Fruit fly (Drosophila melanogaster) whole organism, embryonic: ENCODE data around the gene CG1910.

Experiments
- Awh ChIP-seq: fragments of 200-800 bp; sonication (Bioruptor generic); IDR thresholded peaks from 2 replicates; pipeline ENCODE4, ENCODE4 v1.3.6; 2022; ENCODE audit warnings: missing biosample characterization, missing genetic modification characterization
- CG10321 ChIP-seq: fragments of 200-800 bp; sonication (Bioruptor generic); IDR thresholded peaks from 2 replicates; pipeline ENCODE4 v1.3.6; 2022; ENCODE audit warnings: missing biosample characterization, missing genetic modification characterization
- CG10959 ChIP-seq: fragments of 200-800 bp; sonication (Bioruptor generic); IDR thresholded peaks from 2 replicates; pipeline ENCODE4 v1.3.6; 2022; ENCODE audit warnings: missing biosample characterization, missing genetic modification characterization
- CG11696 ChIP-seq: fragments of 200-800 bp; sonication (Bioruptor generic); IDR thresholded peaks from 2 replicates; pipeline ENCODE4 v1.3.6; 2022; ENCODE audit warnings: missing biosample characterization, missing genetic modification characterization
- CG12299 ChIP-seq: fragments of 200-800 bp; sonication (Bioruptor generic); optimal IDR thresholded peaks from 2 replicates; lab custom pipeline; 2018; ENCODE audit warnings: missing biosample characterization, mild to moderate bottlenecking, missing genetic modification characterization
- CG1233 ChIP-seq: fragments of 200-800 bp; sonication (Bioruptor generic); optimal IDR thresholded peaks from 4 replicates; lab custom pipeline; 2018; ENCODE audit warnings: missing biosample characterization, mild to moderate bottlenecking, missing genetic modification characterization
- CG16815 ChIP-seq: fragments of 200-800 bp; sonication (Bioruptor generic); optimal IDR thresholded peaks from 3 replicates; lab custom pipeline; 2017; ENCODE audit warnings: missing biosample characterization, mild to moderate bottlenecking, missing genetic modification characterization
- CG18476 ChIP-seq: fragments of 200-800 bp; sonication (Bioruptor generic); optimal IDR thresholded peaks from 2 replicates; lab custom pipeline; 2016; ENCODE audit warnings: missing biosample characterization, mild to moderate bottlenecking, missing genetic modification characterization
- CG30020 ChIP-seq: fragments of 200-800 bp; optimal IDR thresholded peaks from 2 replicates; lab custom pipeline; 2019; ENCODE audit warnings: missing biosample characterization, mild to moderate bottlenecking, missing genetic modification characterization, moderate library complexity
- CG3163 ChIP-seq: fragments of 200-800 bp; sonication (Bioruptor generic); optimal IDR thresholded peaks from 3 replicates; lab custom pipeline; 2016; ENCODE audit warnings: missing biosample characterization, missing genetic modification characterization
- CG32532 ChIP-seq: fragments of 200-800 bp; sonication (Bioruptor generic); IDR thresholded peaks from 2 replicates; pipeline ENCODE4 v1.3.6; 2022; ENCODE audit warnings: missing biosample characterization, missing genetic modification characterization
- CG4617 ChIP-seq: fragments of 200-800 bp; sonication (Bioruptor generic); optimal IDR thresholded peaks from 3 replicates; lab custom pipeline; 2016; ENCODE audit warnings: missing biosample characterization, missing genetic modification characterization, borderline replicate concordance
- CG7556 ChIP-seq: fragments of 200-800 bp; sonication (Bioruptor generic); optimal IDR thresholded peaks from 2 replicates; lab custom pipeline; 2017; ENCODE audit warnings: missing biosample characterization, mild to moderate bottlenecking, missing genetic modification characterization
- CG9817 ChIP-seq: fragments of 200-800 bp; sonication (Bioruptor generic); optimal IDR thresholded peaks from 2 replicates; lab custom pipeline; 2018; ENCODE audit warnings: missing biosample characterization, mild to moderate bottlenecking, missing genetic modification characterization, moderate library complexity
- CG9876 ChIP-seq: fragments of 200-800 bp; sonication (Bioruptor generic); optimal IDR thresholded peaks from 2 replicates; lab custom pipeline; 2016; ENCODE audit warnings: missing biosample characterization, missing genetic modification characterization
- CHES-1-like ChIP-seq: fragments of 200-800 bp; sonication (Bioruptor generic); optimal IDR thresholded peaks from 2 replicates; lab custom pipeline; 2016; ENCODE audit warnings: missing biosample characterization, missing genetic modification characterization
- Dad ChIP-seq: fragments of 200-800 bp; sonication (Bioruptor generic); optimal IDR thresholded peaks from 3 replicates; lab custom pipeline; 2016; ENCODE audit warnings: missing biosample characterization, missing genetic modification characterization
- Dbx ChIP-seq: fragments of 200-800 bp; sonication (Bioruptor generic); IDR thresholded peaks from 3 replicates; pipeline ENCODE4 v1.3.6; 2022; ENCODE audit warnings: missing biosample characterization, missing genetic modification characterization
- Deaf1 ChIP-seq: fragments of 200-800 bp; optimal IDR thresholded peaks from 3 replicates; lab custom pipeline; 2019; ENCODE audit warnings: missing biosample characterization, mild to moderate bottlenecking, missing genetic modification characterization, moderate library complexity
- Drgx ChIP-seq: fragments of 200-800 bp; sonication (Bioruptor generic); IDR thresholded peaks from 2 replicates; pipeline ENCODE4 v1.3.6; 2022; ENCODE audit warnings: missing biosample characterization, missing genetic modification characterization
- GATAe ChIP-seq: fragments of 200-800 bp; sonication (Bioruptor generic); conservative IDR thresholded peaks from 2 replicates; pipeline ENCODE4 v1.3.6; 2022; ENCODE audit warnings: missing biosample characterization, missing genetic modification characterization
- Med ChIP-seq: fragments of 200-800 bp; sonication (Bioruptor generic); peaks from one replicate; lab custom pipeline; 2016; ENCODE audit warnings: missing biosample characterization, missing genetic modification characterization, mild to moderate bottlenecking, inconsistent platforms, moderate library complexity
- Oli ChIP-seq: fragments of 200-800 bp; sonication (Bioruptor generic); optimal IDR thresholded peaks from 2 replicates; lab custom pipeline; 2018; ENCODE audit warnings: missing biosample characterization, mild to moderate bottlenecking, missing genetic modification characterization, moderate library complexity
- Opbp ChIP-seq: fragments of 200-800 bp; sonication (Bioruptor generic); IDR thresholded peaks from 3 replicates; pipeline ENCODE4 v1.3.6; 2022; ENCODE audit warnings: missing biosample characterization, missing genetic modification characterization; ENCODE audit not compliant: partially characterized antibody
- Tbp ChIP-seq: fragments of >200 bp; optimal IDR thresholded peaks from 2 replicates; lab custom pipeline; 2018; ENCODE audit warnings: missing biosample characterization, missing genetic modification characterization
- Trl ChIP-seq, 3 experiments: fragments of >200 bp in 2 of 3; fragments of 200-800 bp in 1 of 3; sonication (Bioruptor generic) in 1 of 3; optimal IDR thresholded peaks; 2 replicates in 1 of 3; 3 replicates in 2 of 3; lab custom pipeline; 2016 to 2017; ENCODE audit warnings: missing biosample characterization in 1 of 3, missing genetic modification characterization in 1 of 3
- al ChIP-seq: fragments of 200-800 bp; sonication (Bioruptor generic); IDR thresholded peaks from 2 replicates; pipeline ENCODE4 v1.3.6; 2022; ENCODE audit warnings: missing biosample characterization, missing genetic modification characterization
- btn ChIP-seq: fragments of 200-800 bp; sonication (Bioruptor generic); optimal IDR thresholded peaks from 2 replicates; lab custom pipeline; 2016; ENCODE audit warnings: missing biosample characterization, missing genetic modification characterization
- corto ChIP-seq: fragments of 200-800 bp; sonication (Bioruptor generic); optimal IDR thresholded peaks from 2 replicates; lab custom pipeline; 2016; ENCODE audit warnings: missing biosample characterization, mild to moderate bottlenecking, missing genetic modification characterization, moderate library complexity
- crol ChIP-seq: fragments of 200-800 bp; sonication (Bioruptor generic); IDR thresholded peaks from 2 replicates; pipeline ENCODE4 v1.3.6; 2022; ENCODE audit warnings: missing biosample characterization, missing genetic modification characterization
- exex ChIP-seq: fragments of 200-800 bp; sonication (Bioruptor generic); optimal IDR thresholded peaks from 4 replicates; lab custom pipeline; 2018; ENCODE audit warnings: missing biosample characterization, mild to moderate bottlenecking, missing genetic modification characterization, moderate library complexity
- fd102C ChIP-seq: fragments of 200-800 bp; sonication (Bioruptor generic); optimal IDR thresholded peaks from 2 replicates; lab custom pipeline; 2018; ENCODE audit warnings: missing biosample characterization, mild to moderate bottlenecking, missing genetic modification characterization, moderate library complexity
- fd96Cb ChIP-seq: fragments of 200-800 bp; sonication (Bioruptor generic); optimal IDR thresholded peaks from 2 replicates; lab custom pipeline; 2018; ENCODE audit warnings: missing biosample characterization, mild to moderate bottlenecking, missing genetic modification characterization, moderate library complexity
- gsb-n ChIP-seq: fragments of 200-800 bp; sonication (Bioruptor generic); optimal IDR thresholded peaks from 3 replicates; lab custom pipeline; 2018; ENCODE audit warnings: missing biosample characterization, mild to moderate bottlenecking, missing genetic modification characterization
- ken ChIP-seq: fragments of 200-800 bp; sonication (Bioruptor generic); IDR thresholded peaks from 3 replicates; pipeline ENCODE4 v1.3.6; 2022; ENCODE audit warnings: missing biosample characterization, missing genetic modification characterization
- kni ChIP-seq: fragments of 200-800 bp; sonication (Bioruptor generic); optimal IDR thresholded peaks from 3 replicates; lab custom pipeline; 2017; ENCODE audit warnings: mild to moderate bottlenecking, missing biosample characterization, missing genetic modification reagents, missing genetic modification characterization
- mam ChIP-seq: fragments of 200-800 bp; sonication (Bioruptor generic); optimal IDR thresholded peaks from 3 replicates; lab custom pipeline; 2016; ENCODE audit warnings: missing biosample characterization, missing genetic modification characterization
- nom ChIP-seq: fragments of 200-800 bp; sonication (Bioruptor generic); optimal IDR thresholded peaks from 2 replicates; lab custom pipeline; 2017; ENCODE audit warnings: missing biosample characterization, missing genetic modification characterization, mild to moderate bottlenecking, moderate library complexity, missing genetic modification reagents
- odd ChIP-seq: fragments of 200-800 bp; sonication (Bioruptor generic); optimal IDR thresholded peaks from 2 replicates; lab custom pipeline; 2017; ENCODE audit warnings: missing biosample characterization, mild to moderate bottlenecking, missing genetic modification characterization
- pros ChIP-seq: fragments of 200-800 bp; sonication (Bioruptor generic); optimal IDR thresholded peaks from 3 replicates; lab custom pipeline; 2019; ENCODE audit warnings: missing biosample characterization, mild to moderate bottlenecking, missing genetic modification characterization, moderate library complexity
- sima ChIP-seq: fragments of 200-800 bp; sonication (Bioruptor generic); optimal IDR thresholded peaks from 2 replicates; lab custom pipeline; 2016; ENCODE audit warnings: missing biosample characterization, missing genetic modification characterization
- so ChIP-seq: fragments of 200-800 bp; sonication (Bioruptor generic); IDR thresholded peaks from 3 replicates; pipeline ENCODE4 v1.3.6; 2022; ENCODE audit warnings: missing biosample characterization, missing genetic modification characterization
- sr ChIP-seq: fragments of 200-800 bp; sonication (Bioruptor generic); IDR thresholded peaks from 3 replicates; pipeline ENCODE4 v1.3.6; 2022; ENCODE audit warnings: missing biosample characterization, missing genetic modification characterization
- twi ChIP-seq: fragments of 200-800 bp; optimal IDR thresholded peaks from 2 replicates; lab custom pipeline; 2019; ENCODE audit warnings: missing biosample characterization, mild to moderate bottlenecking, missing genetic modification characterization, moderate library complexity
- vnd ChIP-seq: fragments of 200-800 bp; sonication (Bioruptor generic); IDR thresholded peaks from 3 replicates; pipeline ENCODE4 v1.3.6; 2022; ENCODE audit warnings: missing biosample characterization, missing genetic modification characterization; ENCODE audit not compliant: partially characterized antibody
- wdn ChIP-seq: fragments of 200-800 bp; sonication (Bioruptor generic); IDR thresholded peaks from 2 replicates; pipeline ENCODE4 v1.3.6; 2022; ENCODE audit warnings: missing biosample characterization, missing genetic modification characterization
- zf30C ChIP-seq: fragments of 200-800 bp; sonication (Bioruptor generic); optimal IDR thresholded peaks from 3 replicates; lab custom pipeline; 2018; ENCODE audit warnings: missing biosample characterization, mild to moderate bottlenecking, missing genetic modification characterization

The CG1910 gene

dm6 chr3R:31713306-31714123 is 33.9 kb upstream of the CG1910 start, which contains the start of gene ttk (continued):
- TF ChIP-seq al (GFP tag; lab: Robert Waterston, UW), result no peak
- no peak for TF ChIP-seq zf30C (GFP tag; lab: Kevin White, UChicago)
- no peak for TF ChIP-seq exex (tag; lab: Kevin White, UChicago)
- TF ChIP-seq Awh (GFP tag; lab: Robert Waterston, UW), result no peak
- TF ChIP-seq GATAe (GFP tag; lab: Robert Waterston, UW), result no peak
- no peak for TF ChIP-seq vnd
- no peak for TF ChIP-seq CG10959 (GFP tag; lab: Robert Waterston, UW)
- no peak for TF ChIP-seq sima (GFP tag; lab: Kevin White, UChicago)
- no peak for TF ChIP-seq wdn (GFP tag; lab: Robert Waterston, UW)
- TF ChIP-seq CG32532 (GFP tag; lab: Robert Waterston, UW), result peak; percentile 56; the same call in 1 of the 2 replicates
- TF ChIP-seq CHES-1-like (GFP tag; lab: Kevin White, UChicago), result no peak
- TF ChIP-seq CG10321 (GFP tag; lab: Robert Waterston, UW), result no peak
- TF ChIP-seq Dbx (GFP tag; lab: Robert Waterston, UW), result peak; percentile 27; the same call in 1 of the 3 replicates
- TF ChIP-seq pros (GFP tag; lab: Kevin White, UChicago), result peak; percentile 71
- TF ChIP-seq corto (GFP tag; lab: Kevin White, UChicago), result peak; percentile 64
- no peak for TF ChIP-seq CG1233 (GFP tag; lab: Kevin White, UChicago)
- no peak for TF ChIP-seq Oli (tag; lab: Kevin White, UChicago)
- TF ChIP-seq odd, result peak; percentile 7
- TF ChIP-seq Tbp (GFP tag; lab: Kevin White, UChicago), result no peak
- TF ChIP-seq mam (GFP tag; lab: Kevin White, UChicago), result no peak
- TF ChIP-seq CG7556, result no peak
- TF ChIP-seq Opbp (GFP tag; lab: Robert Waterston, UW), result no peak
- TF ChIP-seq btn (GFP tag; lab: Kevin White, UChicago), result no peak
- TF ChIP-seq CG4617 (GFP tag; lab: Kevin White, UChicago), result no peak
- 0 out of 3 replicates have a peak, but pooled peaks have one; percentile 50 for TF ChIP-seq so (GFP tag; lab: Robert Waterston, UW)
- TF ChIP-seq CG16815, result no peak
- no peak for TF ChIP-seq fd96Cb (tag; lab: Kevin White, UChicago)
- TF ChIP-seq CG9876, result no peak
- TF ChIP-seq CG9817, result no peak
- no peak for TF ChIP-seq gsb-n
- peak; percentile 87 for TF ChIP-seq CG3163 (GFP tag; lab: Kevin White, UChicago)

dm6 chr3R:31714876-31715712 is 32.3 kb upstream of the CG1910 start:
- peak; percentile 59 for TF ChIP-seq kni
- no peak for TF ChIP-seq CG18476 (GFP tag; lab: Kevin White, UChicago)
- TF ChIP-seq Trl (optimal IDR thresholded peaks at IDR 0.05; lab: Kevin White, UChicago), result peak; percentile 44 to 84
- no peak for TF ChIP-seq Trl (GFP tag; optimal IDR thresholded peaks at IDR 0.05; lab: Kevin White, UChicago)
- TF ChIP-seq CHES-1-like (GFP tag; lab: Kevin White, UChicago), result no peak
- TF ChIP-seq Med (GFP tag; lab: Kevin White, UChicago), result peak; percentile 22
- TF ChIP-seq Drgx (GFP tag; lab: Robert Waterston, UW), result 0 out of 2 replicates have a peak, but pooled peaks have one; percentile 12
- no peak for TF ChIP-seq twi
- no peak for TF ChIP-seq CG11696 (GFP tag; lab: Robert Waterston, UW)
- peak; percentile 29 for TF ChIP-seq nom (GFP tag; lab: Kevin White, UChicago)
- TF ChIP-seq sr, result no peak
- no peak for TF ChIP-seq CG30020 (tag; lab: Kevin White, UChicago)
- peak; percentile 35 for TF ChIP-seq Deaf1 (tag; lab: Kevin White, UChicago)
- TF ChIP-seq CG12299 (tag; lab: Kevin White, UChicago), result no peak
- TF ChIP-seq ken (GFP tag; lab: Robert Waterston, UW), result 0 out of 3 replicates have a peak, but pooled peaks have one; percentile 18
- no peak for TF ChIP-seq Dad
- 0 out of 2 replicates have a peak, but pooled peaks have one; percentile 20 for TF ChIP-seq crol (GFP tag; lab: Robert Waterston, UW)
- no peak for TF ChIP-seq fd102C (GFP tag; lab: Kevin White, UChicago)
